Worm (Caenorhabditis elegans): ENCODE results near the gene eif-1.

eif-1 gene

DNA sequence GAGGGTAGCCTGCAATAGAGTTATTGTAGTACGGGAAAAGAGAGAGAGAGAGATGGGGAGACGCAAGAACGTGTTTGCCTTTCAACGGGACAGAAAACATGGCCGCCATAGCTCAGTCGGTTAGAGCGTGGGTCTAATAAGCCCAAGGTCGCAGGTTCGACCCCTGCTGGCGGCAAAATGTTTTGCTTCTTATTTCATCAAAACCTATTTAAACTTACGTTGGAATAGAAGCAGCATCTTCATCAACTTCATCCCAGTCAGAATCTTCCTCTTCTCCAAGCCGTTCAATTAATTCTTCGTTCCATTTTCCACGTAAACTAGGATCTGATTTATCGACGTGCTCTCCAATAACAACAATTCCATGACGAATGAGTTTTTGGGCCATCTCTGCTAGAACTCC is 39.3 kb upstream of the eif-1 start (continued):
- TF ChIP-seq mdl-1 (tag; optimal IDR thresholded peaks at IDR 0.05) = peak in 1 of 2 experiments; percentile 58
- no peak for TF ChIP-seq aly-2 (tag; optimal IDR thresholded peaks at IDR 0.05)
- TF ChIP-seq lsy-2 (tag; optimal IDR thresholded peaks at IDR 0.05) = peak; percentile 50 to 73
- TF ChIP-seq C34B4.2 (tag; optimal IDR thresholded peaks at IDR 0.05) = no peak
- peak; percentile 24 for TF ChIP-seq irx-1 (tag; optimal IDR thresholded peaks at IDR 0.05)
- peak; percentile 60 for TF ChIP-seq elt-2 (tag; optimal IDR thresholded peaks at IDR 0.05)
- TF ChIP-seq dsc-1 (tag; optimal IDR thresholded peaks at IDR 0.05) = peak; percentile 66
- peak; percentile 49 to 71 for TF ChIP-seq lin-35 (GFP tag; optimal IDR thresholded peaks at IDR 0.05)
- TF ChIP-seq nhr-85 (tag) = peak; percentile 45

DNA sequence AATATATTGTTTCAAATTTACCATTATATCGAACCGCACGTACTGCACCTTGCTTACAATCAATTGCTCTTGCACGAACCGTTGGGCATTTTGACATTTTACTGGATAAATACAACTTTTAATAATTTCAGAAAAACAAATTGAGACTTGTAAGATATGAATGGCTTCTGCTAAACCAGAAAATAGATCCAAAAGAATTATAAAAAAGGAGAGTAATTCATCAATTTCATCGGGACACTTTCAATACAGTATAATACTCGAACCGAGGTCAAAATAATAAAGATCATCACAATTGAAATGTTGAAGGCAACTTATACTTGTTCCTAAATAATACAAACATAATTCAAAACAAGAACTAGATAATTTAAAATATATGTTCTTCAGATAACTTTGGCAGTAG is 38.2 kb upstream of the eif-1 start, which contains the start of gene wdr-83:
Gene wdr-83, minus strand, starts transcription at position 101 of the 400 bp plus-strand sequence.
- TF ChIP-seq nhr-47 (tag; optimal IDR thresholded peaks at IDR 0.05) = no peak
- TF ChIP-seq tbx-2 (tag; optimal IDR thresholded peaks at IDR 0.05) = no peak
- no peak for TF ChIP-seq sox-4 (tag; optimal IDR thresholded peaks at IDR 0.05)
- no peak for TF ChIP-seq hpl-2 (GFP tag; optimal IDR thresholded peaks at IDR 0.05)
- TF ChIP-seq dpl-1 (GFP tag; optimal IDR thresholded peaks at IDR 0.05) = no peak
- no peak for TF ChIP-seq ces-1 (GFP tag; optimal IDR thresholded peaks at IDR 0.05)
- no peak for TF ChIP-seq Y116A8C.19 (tag; optimal IDR thresholded peaks at IDR 0.05; ENCODE audit: borderline replicate concordance)
- no peak for TF ChIP-seq nhr-84 (tag; optimal IDR thresholded peaks at IDR 0.05)
- no peak for TF ChIP-seq mab-9 (GFP tag; IDR thresholded peaks at IDR 0.05)
- no peak for TF ChIP-seq lsy-2 (tag; optimal IDR thresholded peaks at IDR 0.05)
- no peak for TF ChIP-seq swsn-7 (tag; optimal IDR thresholded peaks at IDR 0.05)
- TF ChIP-seq nhr-237 (tag; optimal IDR thresholded peaks at IDR 0.05) = no peak
- no peak for TF ChIP-seq nhr-90 (tag; optimal IDR thresholded peaks at IDR 0.05; ENCODE audit: poor library complexity)
- no peak for TF ChIP-seq rnt-1 (tag; optimal IDR thresholded peaks at IDR 0.05)
- no peak for TF ChIP-seq irx-1 (tag; optimal IDR thresholded peaks at IDR 0.05)
- no peak for TF ChIP-seq fos-1 (tag; optimal IDR thresholded peaks at IDR 0.05)
- TF ChIP-seq fkh-8 (tag; optimal IDR thresholded peaks at IDR 0.05) = no peak
- no peak for TF ChIP-seq unc-30 (tag; optimal IDR thresholded peaks at IDR 0.05)
- no peak for TF ChIP-seq unc-98 (GFP tag; IDR thresholded peaks at IDR 0.05)
- no peak for TF ChIP-seq nhr-71 (tag; optimal IDR thresholded peaks at IDR 0.05)

ce11 chrII:5027952-5028351 is 34.6 kb upstream of the eif-1 start:
- TF ChIP-seq nhr-20 (tag; optimal IDR thresholded peaks at IDR 0.05) = no peak
- TF ChIP-seq lir-3 (tag; optimal IDR thresholded peaks at IDR 0.05; ENCODE audit: poor library complexity) = no peak
- no peak for TF ChIP-seq ztf-11 (tag; optimal IDR thresholded peaks at IDR 0.05)
- TF ChIP-seq dpl-1 (GFP tag; optimal IDR thresholded peaks at IDR 0.05) = no peak
- no peak for TF ChIP-seq ceh-90 (tag; optimal IDR thresholded peaks at IDR 0.05)
- no peak for TF ChIP-seq nhr-28 (tag; optimal IDR thresholded peaks at IDR 0.05)
- no peak for TF ChIP-seq hlh-4 (tag; optimal IDR thresholded peaks at IDR 0.05)

DNA sequence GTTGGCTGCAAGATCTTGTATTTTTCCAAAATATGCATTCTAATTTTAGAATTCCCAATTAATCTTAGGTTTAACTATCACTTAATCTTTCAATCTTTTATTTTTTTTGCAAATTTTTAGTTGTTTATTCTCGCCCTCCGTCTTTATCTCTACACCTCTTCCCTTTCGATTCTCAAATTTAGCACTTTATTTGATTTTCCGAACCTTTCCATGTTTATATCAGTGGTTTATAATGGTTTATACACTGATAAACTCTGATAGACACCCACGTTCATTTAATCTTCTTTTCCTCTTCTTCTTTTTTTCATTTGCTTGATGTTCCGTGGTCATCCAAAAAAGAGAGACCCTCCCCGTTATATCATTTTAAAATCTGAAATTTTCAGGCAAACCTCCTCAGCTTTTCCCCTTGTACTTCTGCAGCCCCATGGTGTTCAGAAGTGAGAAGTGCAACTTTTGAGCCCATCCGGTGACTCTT is 29.0 kb upstream of the eif-1 start, which contains the start of the genes nsy-1 and F59A6.13:
Gene nsy-1, plus strand, starts transcription at position 377 of the 475 bp plus-strand sequence.
Gene F59A6.13, plus strand, starts transcription at position 425 of the 475 bp plus-strand sequence.
- TF ChIP-seq efl-1 (optimal IDR thresholded peaks at IDR 0.05) (no peak), efl-1 (GFP tag; optimal IDR thresholded peaks at IDR 0.05 in 1 of 2) (peak in 1 of 2 experiments; percentile 72), lin-15B (tag; optimal IDR thresholded peaks at IDR 0.05) (no peak), nhr-85 (tag) (no peak), elt-2 (tag; optimal IDR thresholded peaks at IDR 0.05) (peak; percentile 97)

- TF ChIP-seq ceh-88 (GFP tag; IDR thresholded peaks at IDR 0.05) (0 out of 2 replicates have a peak, but pooled peaks have one; percentile 10), isw-1 (GFP tag; IDR thresholded peaks at IDR 0.05) (no peak), fkh-4 (tag; optimal IDR thresholded peaks at IDR 0.05; ENCODE audit: borderline replicate concordance) (no peak), pax-3 (tag; optimal IDR thresholded peaks at IDR 0.05) (no peak), ceh-82 (tag; optimal IDR thresholded peaks at IDR 0.05) (no peak), hlh-4 (tag; optimal IDR thresholded peaks at IDR 0.05) (no peak), lin-14 (GFP tag; optimal IDR thresholded peaks at IDR 0.05) (peak; percentile 4), nhr-47 (tag; optimal IDR thresholded peaks at IDR 0.05) (no peak), grh-1 (GFP tag; IDR thresholded peaks at IDR 0.05) (no peak), tbx-2 (tag; optimal IDR thresholded peaks at IDR 0.05) (no peak), zag-1 (tag; optimal IDR thresholded peaks at IDR 0.05) (no peak), tlp-1 (tag; optimal IDR thresholded peaks at IDR 0.05) (no peak), ces-1 (GFP tag; optimal IDR thresholded peaks at IDR 0.05) (no peak), zip-4 (GFP tag; optimal IDR thresholded peaks at IDR 0.05) (no peak), nhr-11 (tag; optimal IDR thresholded peaks at IDR 0.05) (no peak)
These were observed 28.1 kb upstream of the eif-1 start for ce11 chrII:5021518-5021917.
